Worm (Caenorhabditis elegans) whole organism, L1 larva: ENCODE data around the gene ptc-1.

Experiments used
- C04F5.9 ChIP-seq: sonication (generic microtip); optimal IDR thresholded peaks from 2 replicates; lab custom pipeline; 2016; ENCODE audit warnings: missing genetic modification characterization, missing compliant biosample characterization
- C34B4.2 ChIP-seq: sonication (generic microtip); optimal IDR thresholded peaks from 2 replicates; lab custom pipeline; 2017; ENCODE audit warnings: mild to moderate bottlenecking, missing genetic modification characterization, missing compliant biosample characterization
- F16B12.6 ChIP-seq: fragments of 150-350 bp; optimal IDR thresholded peaks from 2 replicates; lab custom pipeline; 2014; ENCODE audit warnings: missing biosample characterization, missing genetic modification characterization
- Y116A8C.19 ChIP-seq: sonication (generic microtip); optimal IDR thresholded peaks from 2 replicates; lab custom pipeline; 2016; ENCODE audit warnings: missing compliant biosample characterization, missing genetic modification characterization, borderline replicate concordance
- alr-1 ChIP-seq: fragments of 200-800 bp; sonication (Bioruptor generic); optimal IDR thresholded peaks from 2 replicates; lab custom pipeline; 2018; ENCODE audit warnings: borderline replicate concordance, mild to moderate bottlenecking, missing genetic modification characterization, missing compliant biosample characterization
- blmp-1 ChIP-seq: fragments of 150-350 bp; optimal IDR thresholded peaks from 2 replicates; lab custom pipeline; 2014; ENCODE audit warnings: missing biosample characterization, missing genetic modification characterization
- ceh-63 ChIP-seq: fragments of 200-800 bp; sonication (Bioruptor generic); optimal IDR thresholded peaks from 2 replicates; lab custom pipeline; 2018; ENCODE audit warnings: mild to moderate bottlenecking, missing genetic modification characterization, missing compliant biosample characterization
- ceh-8 ChIP-seq: fragments of 200-800 bp; sonication (Bioruptor generic); optimal IDR thresholded peaks from 2 replicates; lab custom pipeline; 2018; ENCODE audit warnings: mild to moderate bottlenecking, missing genetic modification characterization, moderate library complexity, missing compliant biosample characterization
- ceh-82 ChIP-seq, 3 experiments: fragments of 150-350 bp in 1 of 3; sonication (generic microtip) in 2 of 3; optimal IDR thresholded peaks; 2 replicates each; lab custom pipeline; 2014 to 2017; ENCODE audit warnings: missing biosample characterization in 3 of 3, missing genetic modification characterization in 3 of 3
- ceh-88 ChIP-seq: fragments of 200-800 bp; sonication (Bioruptor generic); IDR thresholded peaks from 2 replicates; pipeline ENCODE4 v1.3.6; 2022; ENCODE audit warnings: missing genetic modification characterization, missing compliant biosample characterization
- ces-1 ChIP-seq: fragments of 150-350 bp; optimal IDR thresholded peaks from 2 replicates; lab custom pipeline; 2014; ENCODE audit warnings: missing biosample characterization, missing genetic modification reagents, missing genetic modification characterization
- efl-1 ChIP-seq, 4 experiments: fragments of 150-350 bp; optimal IDR thresholded peaks in 3 of 4; peaks in 1 of 4; 1 replicate in 1 of 4; 2 replicates in 3 of 4; lab custom pipeline; 2014; ENCODE audit warnings: missing biosample characterization in 2 of 4, missing genetic modification characterization in 2 of 4, missing genetic modification reagents in 2 of 4
- elt-2 ChIP-seq: sonication (generic microtip); optimal IDR thresholded peaks from 2 replicates; lab custom pipeline; 2016; ENCODE audit warnings: missing genetic modification characterization, mild to moderate bottlenecking, inconsistent platforms, missing compliant biosample characterization, missing genetic modification reagents
- elt-3 ChIP-seq, 6 experiments: fragments of 150-350 bp in 1 of 6; sonication (generic microtip); optimal IDR thresholded peaks; 2 replicates each; lab custom pipeline; 2017 to 2018; ENCODE audit warnings: missing biosample characterization in 6 of 6, missing genetic modification characterization in 6 of 6, inconsistent platforms in 1 of 6
- ets-5 ChIP-seq: fragments of 200-800 bp; sonication (Bioruptor generic); IDR thresholded peaks from 2 replicates; pipeline ENCODE4 v1.3.6; 2022; ENCODE audit warnings: missing genetic modification characterization, missing compliant biosample characterization
- fkh-10 ChIP-seq: sonication (generic microtip); optimal IDR thresholded peaks from 2 replicates; lab custom pipeline; 2017; ENCODE audit warnings: missing biosample characterization, missing genetic modification reagents, missing genetic modification characterization
- fkh-8 ChIP-seq: sonication (generic microtip); optimal IDR thresholded peaks from 2 replicates; lab custom pipeline; 2016; ENCODE audit warnings: mild to moderate bottlenecking, missing genetic modification characterization, missing compliant biosample characterization
- fos-1 ChIP-seq: fragments of 150-350 bp; optimal IDR thresholded peaks from 2 replicates; lab custom pipeline; 2014; ENCODE audit warnings: missing biosample characterization, missing genetic modification characterization
- grh-1 ChIP-seq: fragments of 200-800 bp; sonication (Bioruptor generic); IDR thresholded peaks from 2 replicates; pipeline ENCODE4 v1.3.6; 2022; ENCODE audit warnings: missing genetic modification reagents, missing genetic modification characterization, missing compliant biosample characterization
- hlh-17 ChIP-seq: fragments of 200-800 bp; sonication (Bioruptor generic); optimal IDR thresholded peaks from 2 replicates; lab custom pipeline; 2018; ENCODE audit warnings: missing genetic modification characterization, mild to moderate bottlenecking, missing compliant biosample characterization, moderate library complexity, borderline replicate concordance
- hlh-4 ChIP-seq: sonication (generic microtip); optimal IDR thresholded peaks from 2 replicates; lab custom pipeline; 2016; ENCODE audit warnings: mild to moderate bottlenecking, missing genetic modification characterization, missing compliant biosample characterization
- irx-1 ChIP-seq: sonication (generic microtip); optimal IDR thresholded peaks from 2 replicates; lab custom pipeline; 2016; ENCODE audit warnings: missing genetic modification characterization, missing compliant biosample characterization
- isw-1 ChIP-seq: fragments of 200-800 bp; sonication (Bioruptor generic); IDR thresholded peaks from 2 replicates; pipeline ENCODE4 v1.3.6; 2022; ENCODE audit warnings: missing genetic modification characterization, missing compliant biosample characterization
- lin-13 ChIP-seq: fragments of 150-350 bp; optimal IDR thresholded peaks from 2 replicates; lab custom pipeline; 2014; ENCODE audit warnings: missing biosample characterization, missing genetic modification reagents, missing genetic modification characterization
- lin-14 ChIP-seq: fragments of 200-800 bp; sonication (Bioruptor generic); optimal IDR thresholded peaks from 2 replicates; lab custom pipeline; 2018; ENCODE audit warnings: mild to moderate bottlenecking, missing genetic modification characterization, moderate library complexity, missing compliant biosample characterization
- lin-35 ChIP-seq, 2 experiments: fragments of 150-350 bp; optimal IDR thresholded peaks; 2 replicates each; lab custom pipeline; 2014; ENCODE audit warnings: missing biosample characterization in 2 of 2, missing genetic modification characterization in 2 of 2, missing genetic modification reagents in 2 of 2
- lin-39 ChIP-seq: fragments of 150-350 bp; optimal IDR thresholded peaks from 2 replicates; lab custom pipeline; 2014; ENCODE audit warnings: missing biosample characterization, missing genetic modification reagents, missing genetic modification characterization
- lsy-2 ChIP-seq, 2 experiments: fragments of 150-350 bp; optimal IDR thresholded peaks; 2 replicates each; lab custom pipeline; 2014; ENCODE audit warnings: missing biosample characterization in 2 of 2, missing genetic modification characterization in 2 of 2
- mef-2 ChIP-seq: fragments of 150-350 bp; optimal IDR thresholded peaks from 2 replicates; lab custom pipeline; 2014; ENCODE audit warnings: missing biosample characterization, missing genetic modification characterization
- mep-1 ChIP-seq: fragments of 150-350 bp; optimal IDR thresholded peaks from 2 replicates; lab custom pipeline; 2014; ENCODE audit warnings: missing biosample characterization, missing genetic modification characterization
- nhr-19 ChIP-seq: fragments of 200-800 bp; sonication (Bioruptor generic); conservative IDR thresholded peaks from 2 replicates; pipeline ENCODE4 v1.3.6; 2022; ENCODE audit warnings: missing genetic modification characterization, missing compliant biosample characterization
- nhr-237 ChIP-seq: fragments of 150-350 bp; optimal IDR thresholded peaks from 2 replicates; lab custom pipeline; 2014; ENCODE audit warnings: missing biosample characterization, missing genetic modification characterization
- nhr-28 ChIP-seq: fragments of 150-350 bp; optimal IDR thresholded peaks from 2 replicates; lab custom pipeline; 2014; ENCODE audit warnings: missing biosample characterization, missing genetic modification characterization
- nhr-71 ChIP-seq: sonication (generic microtip); optimal IDR thresholded peaks from 2 replicates; lab custom pipeline; 2016; ENCODE audit warnings: mild to moderate bottlenecking, missing genetic modification characterization, moderate library complexity, missing compliant biosample characterization
- nhr-77 ChIP-seq: fragments of 150-350 bp; optimal IDR thresholded peaks from 2 replicates; lab custom pipeline; 2014; ENCODE audit warnings: missing biosample characterization, missing genetic modification characterization
- nhr-84 ChIP-seq: sonication (generic microtip); optimal IDR thresholded peaks from 2 replicates; lab custom pipeline; 2017; ENCODE audit warnings: missing biosample characterization, missing genetic modification characterization
- nhr-90 ChIP-seq: sonication (generic microtip); optimal IDR thresholded peaks from 2 replicates; lab custom pipeline; 2016; ENCODE audit warnings: mild to moderate bottlenecking, missing genetic modification characterization, missing compliant biosample characterization; ENCODE audit not compliant: poor library complexity
- pag-3 ChIP-seq: sonication (generic microtip); optimal IDR thresholded peaks from 2 replicates; lab custom pipeline; 2017; ENCODE audit warnings: missing genetic modification characterization, mild to moderate bottlenecking, missing compliant biosample characterization, antibody characterized with exemption, borderline replicate concordance; ENCODE audit not compliant: insufficient read depth
- pax-3 ChIP-seq: fragments of 200-800 bp; sonication (Bioruptor generic); optimal IDR thresholded peaks from 2 replicates; lab custom pipeline; 2018; ENCODE audit warnings: mild to moderate bottlenecking, missing genetic modification characterization, moderate library complexity, missing compliant biosample characterization
- pqm-1 ChIP-seq: sonication (generic microtip); optimal IDR thresholded peaks from 3 replicates; lab custom pipeline; 2017; ENCODE audit warnings: missing biosample characterization, missing genetic modification characterization
- rnt-1 ChIP-seq: sonication (generic microtip); optimal IDR thresholded peaks from 2 replicates; lab custom pipeline; 2016; ENCODE audit warnings: mild to moderate bottlenecking, missing genetic modification characterization, moderate library complexity, missing compliant biosample characterization
- skn-1 ChIP-seq: fragments of 150-350 bp; optimal IDR thresholded peaks from 2 replicates; lab custom pipeline; 2014; ENCODE audit warnings: missing biosample characterization, missing genetic modification characterization
- sox-4 ChIP-seq: sonication (generic microtip); optimal IDR thresholded peaks from 2 replicates; lab custom pipeline; 2016; ENCODE audit warnings: missing genetic modification characterization, missing compliant biosample characterization
- sptf-1 ChIP-seq: fragments of 150-350 bp; optimal IDR thresholded peaks from 2 replicates; lab custom pipeline; 2014; ENCODE audit warnings: missing biosample characterization, missing genetic modification characterization
- unc-30 ChIP-seq: sonication (generic microtip); optimal IDR thresholded peaks from 2 replicates; lab custom pipeline; 2017; ENCODE audit warnings: missing biosample characterization, missing genetic modification characterization
- xbp-1 ChIP-seq: sonication (generic microtip); optimal IDR thresholded peaks from 2 replicates; lab custom pipeline; 2016; ENCODE audit warnings: missing genetic modification characterization, missing compliant biosample characterization
- zag-1 ChIP-seq: fragments of 150-350 bp; optimal IDR thresholded peaks from 2 replicates; lab custom pipeline; 2014; ENCODE audit warnings: missing biosample characterization, missing genetic modification characterization
- zip-4 ChIP-seq: fragments of 200-800 bp; sonication (Bioruptor generic); optimal IDR thresholded peaks from 2 replicates; lab custom pipeline; 2018; ENCODE audit warnings: mild to moderate bottlenecking, missing genetic modification characterization, moderate library complexity, missing compliant biosample characterization
- ztf-11 ChIP-seq, 2 experiments: sonication (generic microtip); optimal IDR thresholded peaks; 2 replicates each; lab custom pipeline; 2016 to 2017; ENCODE audit warnings: missing genetic modification characterization in 2 of 2, missing biosample characterization in 1 of 2, missing compliant biosample characterization in 1 of 2
- ztf-4 ChIP-seq: fragments of 150-350 bp; optimal IDR thresholded peaks from 2 replicates; lab custom pipeline; 2014; ENCODE audit warnings: missing biosample characterization, missing genetic modification characterization

The ptc-1 gene

DNA sequence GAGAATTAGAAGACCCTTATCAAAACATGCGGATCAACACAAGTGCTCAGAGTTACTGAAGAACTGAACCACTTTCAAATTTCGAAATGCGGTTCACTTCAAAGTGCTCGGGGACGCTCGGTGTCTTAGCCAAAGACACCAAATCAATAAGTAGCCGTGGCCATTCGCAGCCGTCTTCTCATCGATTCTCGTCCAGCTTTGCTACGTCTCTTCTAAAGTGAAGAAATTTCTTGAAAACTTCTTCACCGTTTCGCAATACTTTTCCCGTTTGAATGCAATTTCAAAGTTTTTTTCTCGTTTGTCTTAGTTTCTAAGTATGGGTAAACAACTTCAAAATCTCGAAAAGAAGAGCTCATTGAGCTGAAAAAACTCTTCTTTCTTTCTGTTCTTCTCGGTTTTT lies 8.1 kb upstream of the ptc-1 start:
- TF ChIP-seq pag-3 (tag; lab: Kevin White, UChicago) = no peak
- no peak for TF ChIP-seq fos-1 (tag; lab: Kevin White, UChicago)
- TF ChIP-seq hlh-17 (GFP tag; lab: Kevin White, UChicago) = no peak
- TF ChIP-seq F16B12.6 (tag; lab: Kevin White, UChicago) = peak; percentile 14
- no peak for TF ChIP-seq nhr-84 (tag; lab: Kevin White, UChicago)
- TF ChIP-seq zip-4 (GFP tag; lab: Kevin White, UChicago) = no peak
- TF ChIP-seq nhr-19 (GFP tag; lab: Robert Waterston, UW) = no peak
- TF ChIP-seq fkh-10 (GFP tag; lab: Kevin White, UChicago) = peak; percentile 29
- TF ChIP-seq mef-2 (tag; lab: Kevin White, UChicago) = no peak
- no peak for TF ChIP-seq Y116A8C.19 (tag; lab: Kevin White, UChicago)
- peak; percentile 8 for TF ChIP-seq fkh-8 (tag; lab: Kevin White, UChicago)
- no peak for TF ChIP-seq nhr-77 (tag; lab: Kevin White, UChicago)
- TF ChIP-seq efl-1 (optimal IDR thresholded peaks at IDR 0.05; lab: Kevin White, UChicago) = peak; percentile 2 to 3
- TF ChIP-seq efl-1 (GFP tag; optimal IDR thresholded peaks at IDR 0.05 in 1 of 2; lab: Kevin White, UChicago) = no peak
- TF ChIP-seq lin-13 (GFP tag; lab: Kevin White, UChicago) = no peak
- no peak for TF ChIP-seq ces-1
- no peak for TF ChIP-seq lin-39 (tag; lab: Kevin White, UChicago)
- TF ChIP-seq mep-1 = no peak
- TF ChIP-seq lin-35 (GFP tag; optimal IDR thresholded peaks at IDR 0.05; lab: Kevin White, UChicago) = peak in 1 of 2 experiments; percentile 16
- no peak for TF ChIP-seq C04F5.9 (tag; lab: Kevin White, UChicago)
- TF ChIP-seq unc-30 (tag; lab: Kevin White, UChicago) = no peak
- no peak for TF ChIP-seq ceh-63 (GFP tag; lab: Kevin White, UChicago)
- TF ChIP-seq rnt-1 (tag; lab: Kevin White, UChicago) = no peak
- peak; percentile 12 to 68 (median 22) for TF ChIP-seq ceh-82 (tag; optimal IDR thresholded peaks at IDR 0.05; lab: Kevin White, UChicago)
- TF ChIP-seq nhr-237 (tag; lab: Kevin White, UChicago) = no peak
- no peak for TF ChIP-seq ceh-88
- no peak for TF ChIP-seq pax-3 (tag; lab: Kevin White, UChicago)
- no peak for TF ChIP-seq ceh-8 (GFP tag; lab: Kevin White, UChicago)
- no peak for TF ChIP-seq nhr-90 (tag; lab: Kevin White, UChicago)
- no peak for TF ChIP-seq blmp-1 (tag; lab: Kevin White, UChicago)
- TF ChIP-seq hlh-4 = no peak
- peak; percentile 6 to 37 for TF ChIP-seq lsy-2 (tag; optimal IDR thresholded peaks at IDR 0.05; lab: Kevin White, UChicago)
- TF ChIP-seq ztf-11 (tag; optimal IDR thresholded peaks at IDR 0.05; lab: Kevin White, UChicago) = no peak
- TF ChIP-seq zag-1 (tag; lab: Kevin White, UChicago) = no peak
- no peak for TF ChIP-seq elt-2 (tag; lab: Kevin White, UChicago)
- TF ChIP-seq nhr-28 (tag; lab: Kevin White, UChicago) = no peak
- TF ChIP-seq ztf-4 (tag; lab: Kevin White, UChicago) = no peak
- no peak for TF ChIP-seq skn-1 (tag; lab: Kevin White, UChicago)
- no peak for TF ChIP-seq grh-1 (GFP tag; lab: Robert Waterston, UW)
- no peak for TF ChIP-seq pqm-1 (tag; lab: Kevin White, UChicago)
- peak; percentile 78 for TF ChIP-seq lin-14 (GFP tag; lab: Kevin White, UChicago)
- no peak for TF ChIP-seq sox-4 (tag; lab: Kevin White, UChicago)
- no peak for TF ChIP-seq isw-1 (GFP tag; lab: Robert Waterston, UW)
- TF ChIP-seq ets-5 (GFP tag; lab: Robert Waterston, UW) = no peak
- TF ChIP-seq alr-1 (tag; lab: Kevin White, UChicago) = no peak
- peak; percentile 6 for TF ChIP-seq nhr-71 (tag; lab: Kevin White, UChicago)
- no peak for TF ChIP-seq sptf-1 (tag; lab: Kevin White, UChicago)
- TF ChIP-seq irx-1 (tag; lab: Kevin White, UChicago) = no peak
- no peak for TF ChIP-seq C34B4.2
- no peak for TF ChIP-seq elt-3 (tag; optimal IDR thresholded peaks at IDR 0.05; lab: Kevin White, UChicago)
- no peak for TF ChIP-seq xbp-1 (tag; lab: Kevin White, UChicago)
